Worm (Caenorhabditis elegans) whole organism, L4/young adult: ENCODE measurements around the gene ZK1240.3.

Experiments used
- W03F9.2 ChIP-seq: fragments of 150-350 bp; optimal IDR thresholded peaks from 2 replicates; lab custom pipeline; 2014; ENCODE audit warnings: missing biosample characterization, missing genetic modification characterization
- dao-5 ChIP-seq: sonication (generic microtip); optimal IDR thresholded peaks from 2 replicates; lab custom pipeline; 2016; ENCODE audit warnings: missing genotype, missing genetic modification characterization, moderate library complexity, missing compliant biosample characterization
- him-1 ChIP-seq: sonication (generic microtip); optimal IDR thresholded peaks from 2 replicates; lab custom pipeline; 2016; ENCODE audit warnings: missing genotype, missing genetic modification reagents, missing genetic modification characterization, missing compliant biosample characterization

The ZK1240.3 gene

ce11 chrII:2342004-2342479 is 21.9 kb downstream of the ZK1240.3 start, which contains the start of gene F43C11.6:
F43C11.6 (plus strand) TSS chrII:2342429.
- TF ChIP-seq him-1 (no peak), W03F9.2 (no peak), dao-5 (tag; lab: Kevin White, UChicago) (no peak)

ce11 chrII:2346672-2347071 is 26.5 kb downstream of the ZK1240.3 start, which contains the start of gene F43C11.4:
F43C11.4 (plus strand) TSS chrII:2346972.
- TF ChIP-seq W03F9.2 (no peak), dao-5 (tag; lab: Kevin White, UChicago) (no peak), him-1 (no peak)

ce11 chrII:2352546-2352945 is 32.4 kb downstream of the ZK1240.3 start, which contains the start of gene F43C11.10:
F43C11.10 (minus strand) TSS chrII:2352646.
- TF ChIP-seq W03F9.2 (no peak), him-1 (no peak), dao-5 (tag; lab: Kevin White, UChicago) (no peak)

ce11 chrII:2353012-2353411 is 32.9 kb downstream of the ZK1240.3 start, which contains the start of gene F43C11.3:
F43C11.3 (plus strand) TSS chrII:2353312.
- TF ChIP-seq dao-5 (tag; lab: Kevin White, UChicago): no peak
- TF ChIP-seq him-1: no peak
- no peak for TF ChIP-seq W03F9.2

ce11 chrII:2354476-2354875 is 34.3 kb downstream of the ZK1240.3 start, which contains the start of gene F43C11.2:
F43C11.2 (plus strand) TSS chrII:2354776.
- TF ChIP-seq W03F9.2 (no peak), him-1 (no peak), dao-5 (tag; lab: Kevin White, UChicago) (no peak)

ce11 chrII:2356795-2357194 is 36.7 kb downstream of the ZK1240.3 start, which contains the start of gene F43C11.1:
F43C11.1 (plus strand) TSS chrII:2357095.
- TF ChIP-seq him-1 (no peak), dao-5 (tag; lab: Kevin White, UChicago) (no peak), W03F9.2 (no peak)

ce11 chrII:2359965-2360364 is 39.8 kb downstream of the ZK1240.3 start, which contains the start of gene F43C11.16:
F43C11.16 (minus strand) TSS chrII:2360065.
- TF ChIP-seq W03F9.2 (no peak), dao-5 (tag; lab: Kevin White, UChicago) (no peak), him-1 (no peak)

ce11 chrII:2363673-2364072 is 43.5 kb downstream of the ZK1240.3 start, which contains the start of gene F43C11.11:
F43C11.11 (minus strand) TSS chrII:2363773.
- TF ChIP-seq dao-5 (tag; lab: Kevin White, UChicago) (no peak), him-1 (no peak), W03F9.2 (no peak)

ce11 chrII:2366623-2367365 is 46.7 kb downstream of the ZK1240.3 start, which contains the start of the genes F43C11.12 and F16G10.5:
F43C11.12 (minus strand) TSS chrII:2366723.
F16G10.5 (plus strand) TSS chrII:2367315.
- TF ChIP-seq dao-5 (tag; lab: Kevin White, UChicago) (no peak), W03F9.2 (no peak), him-1 (no peak)

ce11 chrII:2368956-2369355 is 48.8 kb downstream of the ZK1240.3 start, which contains the start of gene hpo-25:
hpo-25 (plus strand) TSS chrII:2369256.
- no peak for TF ChIP-seq W03F9.2
- no peak for TF ChIP-seq him-1
- TF ChIP-seq dao-5 (tag; lab: Kevin White, UChicago): no peak
